Fruit fly (Drosophila melanogaster) whole organism, prepupa: ENCODE results near the gene CG43203.

Source experiments
- Blimp-1 ChIP-seq: fragments of 200-800 bp; sonication (Bioruptor generic); optimal IDR thresholded peaks from 3 replicates; lab custom pipeline; 2017; ENCODE audit warnings: missing biosample characterization, missing genetic modification characterization, mild to moderate bottlenecking, moderate library complexity, missing genetic modification reagents
- CG10669 ChIP-seq: fragments of 200-800 bp; sonication (Bioruptor generic); optimal IDR thresholded peaks from 3 replicates; lab custom pipeline; 2018; ENCODE audit warnings: missing biosample characterization, mild to moderate bottlenecking, missing genetic modification characterization, moderate library complexity
- CG11902 ChIP-seq: fragments of 200-800 bp; sonication (Bioruptor generic); optimal IDR thresholded peaks from 3 replicates; lab custom pipeline; 2016; ENCODE audit warnings: missing biosample characterization, missing genetic modification characterization
- CG15336 ChIP-seq: fragments of 200-800 bp; sonication (Bioruptor generic); IDR thresholded peaks from 2 replicates; pipeline ENCODE4 v1.3.6; 2022; ENCODE audit warnings: missing biosample characterization, missing genetic modification characterization
- CG4318 ChIP-seq: fragments of 200-800 bp; sonication (Bioruptor generic); optimal IDR thresholded peaks from 3 replicates; lab custom pipeline; 2017; ENCODE audit warnings: missing biosample characterization, mild to moderate bottlenecking, missing genetic modification characterization
- CG6163 ChIP-seq: fragments of 200-800 bp; sonication (Bioruptor generic); IDR thresholded peaks from 3 replicates; pipeline ENCODE4 v1.3.6; 2022; ENCODE audit warnings: missing biosample characterization, missing genetic modification characterization
- CG6792 ChIP-seq: fragments of 200-800 bp; sonication (Bioruptor generic); optimal IDR thresholded peaks from 3 replicates; lab custom pipeline; 2016; ENCODE audit warnings: missing biosample characterization, missing genetic modification characterization
- CG8319 ChIP-seq: fragments of 200-800 bp; sonication (Bioruptor generic); optimal IDR thresholded peaks from 3 replicates; lab custom pipeline; 2016; ENCODE audit warnings: missing biosample characterization, missing genetic modification characterization
- CG8632 ChIP-seq: fragments of 200-800 bp; sonication (Bioruptor generic); optimal IDR thresholded peaks from 3 replicates; lab custom pipeline; 2016; ENCODE audit warnings: missing biosample characterization, missing genetic modification characterization
- Eip93F ChIP-seq: fragments of 200-800 bp; sonication (Bioruptor generic); optimal IDR thresholded peaks from 2 replicates; lab custom pipeline; 2016; ENCODE audit warnings: missing biosample characterization, mild to moderate bottlenecking, missing genetic modification characterization
- Hr38 ChIP-seq: sonication (Bioruptor generic); optimal IDR thresholded peaks from 2 replicates; lab custom pipeline; 2016; ENCODE audit warnings: missing biosample characterization, missing genetic modification characterization
- OdsH ChIP-seq: fragments of 200-800 bp; sonication (Bioruptor generic); optimal IDR thresholded peaks from 3 replicates; lab custom pipeline; 2016; ENCODE audit warnings: missing biosample characterization, missing genetic modification characterization
- pdm3 ChIP-seq: fragments of 200-800 bp; sonication (Bioruptor generic); optimal IDR thresholded peaks from 3 replicates; lab custom pipeline; 2016; ENCODE audit warnings: missing biosample characterization, missing genetic modification characterization
- spab ChIP-seq: fragments of 200-800 bp; sonication (Bioruptor generic); optimal IDR thresholded peaks from 2 replicates; lab custom pipeline; 2017; ENCODE audit warnings: missing biosample characterization, mild to moderate bottlenecking, missing genetic modification characterization, missing genetic modification reagents

dm6 chr3R:19377125-19377524 is 23.3 kb downstream of the CG43203 start, which contains the start of gene CG31245:
- TF ChIP-seq CG11902 (GFP tag; lab: Kevin White, UChicago) (no peak), CG8319 (GFP tag; lab: Kevin White, UChicago) (no peak), CG6792 (GFP tag; lab: Kevin White, UChicago) (no peak), pdm3 (no peak), OdsH (GFP tag; lab: Kevin White, UChicago) (no peak), CG4318 (GFP tag; lab: Kevin White, UChicago) (no peak), Eip93F (no peak), Blimp-1 (GFP tag; lab: Kevin White, UChicago) (no peak), Hr38 (GFP tag; lab: Kevin White, UChicago) (no peak), CG15336 (GFP tag; lab: Robert Waterston, UW) (no peak), CG8632 (GFP tag; lab: Kevin White, UChicago) (no peak), CG6163 (no peak), CG10669 (GFP tag; lab: Kevin White, UChicago) (no peak), spab (no peak)
